Worm (Caenorhabditis elegans): ENCODE results near the gene idpp-1.

DNA sequence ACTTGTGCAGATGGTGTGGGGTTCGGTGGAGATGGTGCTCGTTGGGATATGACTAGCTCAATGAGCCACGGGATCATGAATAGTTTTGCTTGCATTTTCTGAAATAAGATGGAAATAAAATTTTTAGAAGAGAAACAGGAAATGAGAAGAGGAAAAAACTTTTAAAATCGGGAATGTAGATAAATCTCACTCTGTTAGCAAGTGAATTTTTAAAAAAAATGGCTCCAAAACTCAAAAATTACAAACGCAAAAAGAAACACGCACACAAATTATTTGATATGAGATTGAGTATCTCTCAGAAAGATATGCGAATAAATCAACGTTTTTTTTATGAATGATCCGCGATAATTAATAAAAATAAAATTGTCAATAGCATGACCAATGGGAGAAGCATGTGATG, 17.5 kb downstream of the idpp-1 start, which contains the start of gene T17H7.7:
- TF ChIP-seq swsn-7 (tag; optimal IDR thresholded peaks at IDR 0.05) (no peak), nhr-11 (tag; optimal IDR thresholded peaks at IDR 0.05) (no peak), sox-4 (tag; optimal IDR thresholded peaks at IDR 0.05) (no peak), fos-1 (tag; optimal IDR thresholded peaks at IDR 0.05) (no peak), nhr-77 (tag; optimal IDR thresholded peaks at IDR 0.05) (no peak), lin-13 (GFP tag; optimal IDR thresholded peaks at IDR 0.05) (no peak), Y116A8C.19 (tag; optimal IDR thresholded peaks at IDR 0.05; ENCODE audit: borderline replicate concordance) (no peak)

Measured in whole organism, L1 larva.